Fruit fly (Drosophila melanogaster) whole organism: ENCODE results near the gene CG46463.

Source experiments
- pan ChIP-seq: fragments of >200 bp; optimal IDR thresholded peaks from 2 replicates; lab custom pipeline; 2017
- psq ChIP-seq: fragments of >200 bp; optimal IDR thresholded peaks from 2 replicates; lab custom pipeline; 2017

DNA sequence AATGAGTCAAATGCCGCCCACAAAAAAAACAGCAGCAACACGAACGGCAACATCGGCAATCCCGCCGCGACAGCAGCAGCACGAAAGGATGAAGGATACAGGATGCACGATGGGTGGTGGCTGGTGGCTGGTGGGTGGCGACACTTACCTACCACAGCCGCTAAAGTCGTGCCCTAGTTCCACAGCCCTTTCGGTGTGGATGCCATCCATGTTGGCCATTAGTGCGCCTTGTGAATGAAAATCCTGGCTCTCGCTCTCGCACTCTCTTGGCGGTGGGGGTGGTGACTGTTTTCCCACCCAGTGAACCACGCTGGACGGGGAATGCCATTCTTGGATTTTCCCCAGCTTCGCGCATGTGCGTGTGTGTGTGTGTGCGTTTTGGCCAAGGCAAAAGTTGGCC, 34.1 kb upstream of the CG46463 start:
- TF ChIP-seq pan (lab: Kevin White, UChicago) (no peak), psq (lab: Kevin White, UChicago) (no peak)
